Worm (Caenorhabditis elegans) whole organism, early embryonic: ENCODE data around the gene C27H5.2.

ENCODE experiments used
- B0310.2 ChIP-seq: sonication (generic microtip); optimal IDR thresholded peaks from 2 replicates; lab custom pipeline; 2016; ENCODE audit warnings: mild to moderate bottlenecking, missing genetic modification characterization, missing compliant biosample characterization
- F13C5.2 ChIP-seq: sonication (generic microtip); optimal IDR thresholded peaks from 2 replicates; lab custom pipeline; 2017; ENCODE audit warnings: mild to moderate bottlenecking, missing genetic modification characterization, inconsistent platforms, missing compliant biosample characterization
- ama-1 ChIP-seq: fragments of 150-350 bp; optimal IDR thresholded peaks from 2 replicates; lab custom pipeline; 2014
- ceh-13 ChIP-seq: fragments of 200-800 bp; sonication (Bioruptor generic); optimal IDR thresholded peaks from 2 replicates; lab custom pipeline; 2018; ENCODE audit warnings: mild to moderate bottlenecking, missing genetic modification characterization, missing compliant biosample characterization
- flt-1 ChIP-seq: fragments of 200-800 bp; sonication (Bioruptor generic); IDR thresholded peaks from 2 replicates; pipeline ENCODE4 v1.3.6; 2022; ENCODE audit warnings: missing genetic modification characterization, missing compliant biosample characterization
- hmbx-1 ChIP-seq: sonication (generic microtip); optimal IDR thresholded peaks from 2 replicates; lab custom pipeline; 2016; ENCODE audit warnings: mild to moderate bottlenecking, missing genetic modification characterization, missing compliant biosample characterization
- hmg-4 ChIP-seq: fragments of 200-800 bp; sonication (Bioruptor generic); optimal IDR thresholded peaks from 2 replicates; lab custom pipeline; 2018; ENCODE audit warnings: mild to moderate bottlenecking, missing genetic modification characterization, missing compliant biosample characterization
- hnd-1 ChIP-seq: sonication (generic microtip); optimal IDR thresholded peaks from 2 replicates; lab custom pipeline; 2016; ENCODE audit warnings: missing genetic modification characterization, missing compliant biosample characterization
- scrt-1 ChIP-seq: fragments of 200-800 bp; sonication (Bioruptor generic); IDR thresholded peaks from 2 replicates; pipeline ENCODE4 v1.3.6; 2022; ENCODE audit warnings: missing genetic modification characterization, missing compliant biosample characterization
- sea-1 ChIP-seq: fragments of 200-800 bp; sonication (Bioruptor generic); conservative IDR thresholded peaks from 2 replicates; pipeline ENCODE4 v1.3.6; 2022; ENCODE audit warnings: missing genetic modification characterization, missing compliant biosample characterization

- TF ChIP-seq hnd-1 (no peak), sea-1 (GFP tag; lab: Robert Waterston, UW) (no peak), B0310.2 (tag; lab: Kevin White, UChicago) (no peak), ama-1 (lab: Kevin White, UChicago) (no peak), flt-1 (GFP tag; lab: Robert Waterston, UW) (no peak), F13C5.2 (tag; lab: Kevin White, UChicago) (no peak), hmbx-1 (no peak), ceh-13 (no peak), scrt-1 (GFP tag; lab: Robert Waterston, UW) (no peak), hmg-4 (GFP tag; lab: Kevin White, UChicago) (no peak)
Observed at ce11 chrII:7119525-7119924, 35.9 kb upstream of the C27H5.2 start.
